Worm (Caenorhabditis elegans): ENCODE results near the gene Y50D4A.1.

The Y50D4A.1 gene

DNA sequence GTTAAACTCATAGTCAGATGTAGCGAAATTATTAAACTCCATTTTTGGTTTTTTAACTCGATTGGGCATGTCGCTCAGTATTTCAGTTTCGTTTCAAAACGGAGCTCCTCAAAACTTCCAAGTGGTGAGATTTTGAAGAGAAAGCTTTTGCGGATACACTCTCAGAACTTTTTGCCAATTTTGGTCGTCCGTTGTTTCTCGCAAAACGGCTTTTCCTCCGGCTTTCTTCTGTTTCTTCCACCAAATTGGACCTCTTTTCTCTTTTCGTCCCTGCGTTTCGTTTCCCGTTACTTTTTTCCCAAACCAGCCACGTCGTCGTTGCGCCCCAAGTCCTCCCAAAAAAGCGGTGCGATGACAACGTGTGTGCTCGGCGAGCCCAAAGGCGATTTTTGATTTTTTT, 52.4 kb downstream of the Y50D4A.1 start, which contains the start of gene C39F7.1:
TSS of gene C39F7.1 (plus strand) at position 301 of the 400 bp plus-strand sequence.
- TF ChIP-seq nhr-25 (tag; optimal IDR thresholded peaks at IDR 0.05): no peak
- no peak for TF ChIP-seq peb-1 (tag; optimal IDR thresholded peaks at IDR 0.05)
- no peak for TF ChIP-seq sem-4 (tag; optimal IDR thresholded peaks at IDR 0.05)
- no peak for TF ChIP-seq dmd-4 (tag; optimal IDR thresholded peaks at IDR 0.05)
- no peak for TF ChIP-seq ama-1 (optimal IDR thresholded peaks at IDR 0.05)
- no peak for TF ChIP-seq R02D3.7 (tag; optimal IDR thresholded peaks at IDR 0.05)
- no peak for TF ChIP-seq nhr-12 (tag; optimal IDR thresholded peaks at IDR 0.05)
- TF ChIP-seq mab-5 (tag; optimal IDR thresholded peaks at IDR 0.05): no peak
- no peak for TF ChIP-seq lsy-2 (tag; optimal IDR thresholded peaks at IDR 0.05)
- no peak for TF ChIP-seq Y55F3AM.14 (GFP tag; optimal IDR thresholded peaks at IDR 0.05)
- TF ChIP-seq lin-39 (tag; optimal IDR thresholded peaks at IDR 0.05): no peak
- no peak for TF ChIP-seq nhr-10 (tag; optimal IDR thresholded peaks at IDR 0.05)
- no peak for TF ChIP-seq mdl-1 (tag; optimal IDR thresholded peaks at IDR 0.05)
- TF ChIP-seq crh-2 (tag; optimal IDR thresholded peaks at IDR 0.05): no peak
- TF ChIP-seq mbf-1 (tag; optimal IDR thresholded peaks at IDR 0.05): no peak
- no peak for TF ChIP-seq nhr-23 (tag; optimal IDR thresholded peaks at IDR 0.05)
- TF ChIP-seq sma-3 (GFP tag; optimal IDR thresholded peaks at IDR 0.05): no peak
- TF ChIP-seq aly-2 (tag; optimal IDR thresholded peaks at IDR 0.05): no peak
- TF ChIP-seq ceh-16 (tag; optimal IDR thresholded peaks at IDR 0.05): no peak

DNA sequence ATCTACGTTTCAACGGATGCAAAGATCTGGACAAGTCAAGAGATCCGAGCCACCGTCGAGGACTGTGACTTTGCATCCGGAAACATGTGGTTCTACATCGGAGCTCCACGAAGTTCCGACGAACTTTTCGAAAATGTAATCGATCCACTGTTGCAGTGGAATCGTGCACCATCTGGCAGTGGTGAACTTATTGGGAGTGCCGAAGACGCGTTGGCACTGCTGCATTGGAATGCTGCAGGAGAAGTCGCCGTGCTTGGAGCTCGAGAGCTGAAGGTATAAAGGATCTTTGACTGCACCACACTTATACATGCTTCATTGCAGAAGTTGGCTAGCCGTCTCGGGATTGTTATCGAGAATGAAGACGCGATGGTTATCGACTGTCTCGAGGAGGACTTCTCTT, 54.3 kb downstream of the Y50D4A.1 start:
- TF ChIP-seq peb-1 (tag; optimal IDR thresholded peaks at IDR 0.05): no peak
- TF ChIP-seq nhr-129 (tag; optimal IDR thresholded peaks at IDR 0.05): peak; percentile 20
- no peak for TF ChIP-seq lin-13 (GFP tag; optimal IDR thresholded peaks at IDR 0.05)
- no peak for TF ChIP-seq nhr-77 (tag; optimal IDR thresholded peaks at IDR 0.05)
- TF ChIP-seq nhr-11 (tag; optimal IDR thresholded peaks at IDR 0.05): no peak
- no peak for TF ChIP-seq lin-11 (tag; optimal IDR thresholded peaks at IDR 0.05)
- no peak for TF ChIP-seq elt-1 (tag; optimal IDR thresholded peaks at IDR 0.05)
- peak; percentile 67 for TF ChIP-seq ama-1 (optimal IDR thresholded peaks at IDR 0.05)
- TF ChIP-seq nhr-6 (tag; optimal IDR thresholded peaks at IDR 0.05): no peak
- no peak for TF ChIP-seq mdl-1 (tag; optimal IDR thresholded peaks at IDR 0.05)

DNA sequence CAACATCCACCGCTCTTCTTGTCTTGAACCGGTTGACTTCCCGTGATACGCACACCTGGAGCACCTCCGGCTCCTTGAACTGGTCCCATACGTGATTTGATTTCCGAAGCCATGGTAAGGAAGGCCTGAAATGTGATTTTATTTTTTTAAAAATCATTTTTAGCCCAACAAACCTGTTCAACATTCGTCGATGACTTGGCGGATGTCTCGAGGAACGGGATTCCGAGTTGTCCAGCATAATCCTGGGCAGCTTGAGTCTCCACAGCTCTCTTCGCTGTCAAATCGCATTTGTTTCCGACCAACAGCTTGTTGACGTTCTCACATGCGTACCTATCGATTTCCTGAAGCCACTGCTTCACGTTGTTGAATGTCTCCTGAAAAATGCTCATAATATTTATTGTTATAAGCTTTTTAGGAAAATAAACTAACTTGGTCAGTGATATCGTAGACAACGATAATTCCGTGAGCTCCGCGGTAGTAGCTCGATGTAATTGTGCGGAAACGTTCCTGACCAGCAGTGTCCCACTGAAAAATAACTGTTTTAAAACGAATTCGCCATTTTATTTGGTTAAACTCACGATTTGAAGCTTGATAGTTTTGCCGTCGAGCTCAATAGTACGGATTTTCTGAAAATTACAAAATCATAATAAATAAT, 55.5 kb downstream of the Y50D4A.1 start:
- TF ChIP-seq ama-1 (optimal IDR thresholded peaks at IDR 0.05) (peak; percentile 62), F13H6.1 (tag; optimal IDR thresholded peaks at IDR 0.05) (no peak)

DNA sequence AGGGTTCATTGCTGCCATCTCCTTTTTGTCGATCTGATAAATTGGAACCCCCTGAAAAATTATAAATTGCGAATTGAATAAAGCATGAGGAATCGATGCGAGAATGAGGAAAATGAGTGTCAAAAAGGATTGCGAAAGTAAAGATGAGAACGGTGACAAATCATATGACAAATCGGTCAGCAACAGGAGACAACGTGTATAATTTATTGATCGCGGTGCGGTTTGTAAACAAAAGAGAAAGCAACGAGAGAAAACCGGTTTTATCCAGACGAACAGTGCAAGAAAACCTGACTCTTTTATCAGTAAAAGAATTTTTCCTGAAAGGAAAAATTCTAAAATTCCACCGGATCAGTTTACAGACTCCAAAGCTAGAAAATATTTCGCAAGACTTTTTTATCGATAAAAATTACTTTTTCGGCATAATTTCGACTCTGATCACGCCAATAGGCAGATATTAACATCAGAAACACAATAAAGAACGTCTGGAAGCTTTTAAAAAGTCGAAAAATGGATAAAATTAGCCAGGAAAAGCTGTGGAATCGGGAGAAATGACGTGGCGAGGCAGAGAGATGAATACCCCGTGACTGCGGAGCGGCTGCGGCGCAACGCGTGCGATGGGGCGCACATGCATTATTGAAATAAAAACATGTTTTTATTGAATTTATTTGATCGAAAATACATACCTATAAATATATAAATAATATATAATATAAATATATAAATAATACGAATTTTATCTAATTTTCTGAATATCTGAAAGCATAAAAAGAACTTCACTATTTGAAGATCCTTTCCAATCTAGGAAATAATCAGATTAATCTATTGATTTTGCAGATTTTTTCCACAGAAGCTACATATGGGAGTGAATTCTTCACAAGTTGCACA, 56.5 kb downstream of the Y50D4A.1 start, which contains the start of the genes rab-1 and C39F7.5:
TSS of gene rab-1 (minus strand) at position 51 of the 885 bp plus-strand sequence.
TSS of gene C39F7.5 (plus strand) at position 835 of the 885 bp plus-strand sequence.
- TF ChIP-seq fos-1 (tag; optimal IDR thresholded peaks at IDR 0.05) (peak; percentile 57), mdl-1 (tag; optimal IDR thresholded peaks at IDR 0.05) (no peak), nhr-129 (tag; optimal IDR thresholded peaks at IDR 0.05) (peak; percentile 31), aly-2 (tag; optimal IDR thresholded peaks at IDR 0.05) (no peak), egl-27 (tag; optimal IDR thresholded peaks at IDR 0.05) (no peak), Y55F3AM.14 (GFP tag; optimal IDR thresholded peaks at IDR 0.05) (no peak), alr-1 (tag; optimal IDR thresholded peaks at IDR 0.05) (no peak), crh-2 (tag; optimal IDR thresholded peaks at IDR 0.05) (peak; percentile 98), skn-1 (tag; optimal IDR thresholded peaks at IDR 0.05) (no peak), sma-9 (GFP tag; optimal IDR thresholded peaks at IDR 0.05) (peak; percentile 18), sma-9 (tag; optimal IDR thresholded peaks at IDR 0.05) (no peak), nhr-77 (tag; optimal IDR thresholded peaks at IDR 0.05) (no peak), sma-3 (GFP tag; optimal IDR thresholded peaks at IDR 0.05) (peak; percentile 39), elt-3 (tag; optimal IDR thresholded peaks at IDR 0.05) (no peak), gmeb-1 (tag; optimal IDR thresholded peaks at IDR 0.05) (peak; percentile 50), nhr-10 (tag; optimal IDR thresholded peaks at IDR 0.05) (no peak), F13H6.1 (tag; optimal IDR thresholded peaks at IDR 0.05) (peak; percentile 4), unc-62 (GFP tag; optimal IDR thresholded peaks at IDR 0.05) (no peak), unc-55 (GFP tag; optimal IDR thresholded peaks at IDR 0.05) (peak; percentile 75), snpc-4 (tag; optimal IDR thresholded peaks at IDR 0.05) (peak; percentile 18), ZK546.5 (tag; optimal IDR thresholded peaks at IDR 0.05) (no peak), ama-1 (optimal IDR thresholded peaks at IDR 0.05) (peak; percentile 1), unc-39 (tag; optimal IDR thresholded peaks at IDR 0.05) (no peak), nhr-25 (tag; optimal IDR thresholded peaks at IDR 0.05) (peak; percentile 27), lsy-2 (tag; optimal IDR thresholded peaks at IDR 0.05) (peak in 1 of 2 experiments; percentile 65), blmp-1 (tag; optimal IDR thresholded peaks at IDR 0.05; ENCODE audit: insufficient read depth) (no peak), elt-1 (tag; optimal IDR thresholded peaks at IDR 0.05) (no peak), dmd-4 (tag; optimal IDR thresholded peaks at IDR 0.05) (no peak), lin-11 (tag; optimal IDR thresholded peaks at IDR 0.05) (peak; percentile 55), lin-13 (GFP tag; optimal IDR thresholded peaks at IDR 0.05) (peak; percentile 64), sem-4 (tag; optimal IDR thresholded peaks at IDR 0.05) (peak; percentile 36), R02D3.7 (tag; optimal IDR thresholded peaks at IDR 0.05) (no peak), ztf-4 (tag; optimal IDR thresholded peaks at IDR 0.05) (no peak), nhr-21 (tag; optimal IDR thresholded peaks at IDR 0.05) (no peak), mbf-1 (tag; optimal IDR thresholded peaks at IDR 0.05) (no peak)

All from whole organism, L2 larva.